Worm (Caenorhabditis elegans): ENCODE data around the gene C05D11.5.
A peak's percentile ranks its signal among the peaks of the same experiment; 100 is the strongest.

The C05D11.5 gene

DNA sequence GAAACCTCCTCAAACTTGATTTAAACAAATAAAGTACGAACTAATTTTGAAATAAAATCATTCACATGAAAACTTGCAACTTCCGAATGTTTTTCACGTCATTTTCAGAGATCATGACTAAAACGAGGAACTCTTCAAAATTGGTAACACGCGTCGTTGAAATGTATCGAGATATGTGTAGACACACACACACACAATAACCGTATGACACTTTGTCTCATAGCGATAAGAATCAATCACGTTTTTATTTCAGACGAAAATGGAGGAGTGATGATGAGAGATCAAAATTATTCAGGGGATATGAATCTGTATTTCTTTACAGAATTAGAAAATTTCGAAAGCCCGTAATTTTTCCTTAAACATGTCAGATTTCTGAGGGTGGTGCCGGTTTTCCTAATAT, 10.9 kb upstream of the C05D11.5 start (continued):
- TF ChIP-seq ceh-90 (tag; optimal IDR thresholded peaks at IDR 0.05) (no peak), nhr-47 (tag; optimal IDR thresholded peaks at IDR 0.05) (no peak), fkh-4 (tag; optimal IDR thresholded peaks at IDR 0.05; ENCODE audit: borderline replicate concordance) (no peak), aha-1 (tag; optimal IDR thresholded peaks at IDR 0.05) (no peak)

DNA sequence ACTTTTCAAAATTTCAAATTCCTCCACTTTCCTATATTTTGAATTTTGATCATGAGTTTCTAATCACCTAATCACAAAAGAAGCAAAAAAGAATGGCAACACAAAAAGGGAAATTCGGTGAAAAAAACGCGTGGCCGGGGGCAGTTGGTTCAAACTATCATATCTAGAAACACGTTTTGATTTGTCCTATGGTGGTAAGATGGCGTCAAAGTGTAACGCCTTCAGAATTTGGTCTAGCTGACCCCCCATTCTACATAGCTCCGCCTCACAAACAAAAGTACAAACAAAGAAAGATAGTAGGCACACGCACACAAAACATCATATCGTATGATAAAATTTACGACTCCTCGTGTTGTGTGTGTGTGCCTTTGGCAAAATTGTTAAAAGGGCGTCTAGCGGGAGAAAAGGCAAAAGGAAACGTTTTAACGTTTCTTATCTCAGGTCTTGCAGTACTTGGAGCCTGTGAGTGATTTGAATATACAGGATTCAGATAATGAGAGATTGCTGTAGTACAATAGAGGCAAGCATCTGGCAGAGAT, 10.2 kb upstream of the C05D11.5 start:
- peak; percentile 28 for TF ChIP-seq nhr-71 (tag; optimal IDR thresholded peaks at IDR 0.05)
- no peak for TF ChIP-seq dpl-1 (GFP tag; optimal IDR thresholded peaks at IDR 0.05)
- TF ChIP-seq mep-1 (tag; optimal IDR thresholded peaks at IDR 0.05), result no peak
- TF ChIP-seq lin-35 (GFP tag; optimal IDR thresholded peaks at IDR 0.05), result peak in 1 of 2 experiments; percentile 57
- TF ChIP-seq blmp-1 (tag; optimal IDR thresholded peaks at IDR 0.05), result peak; percentile 36
- TF ChIP-seq aly-2 (tag; optimal IDR thresholded peaks at IDR 0.05), result no peak
- no peak for TF ChIP-seq unc-30 (tag; optimal IDR thresholded peaks at IDR 0.05)
- no peak for TF ChIP-seq lin-39 (tag; optimal IDR thresholded peaks at IDR 0.05)
- no peak for TF ChIP-seq aha-1 (tag; optimal IDR thresholded peaks at IDR 0.05)
- TF ChIP-seq elt-3 (tag; optimal IDR thresholded peaks at IDR 0.05), result no peak
- TF ChIP-seq nhr-85 (tag), result peak; percentile 45
- TF ChIP-seq sptf-1 (tag; optimal IDR thresholded peaks at IDR 0.05), result no peak
- no peak for TF ChIP-seq egl-13 (tag; optimal IDR thresholded peaks at IDR 0.05)
- TF ChIP-seq mdl-1 (tag; optimal IDR thresholded peaks at IDR 0.05), result peak in 1 of 2 experiments; percentile 31
- TF ChIP-seq lsy-2 (tag; optimal IDR thresholded peaks at IDR 0.05), result no peak
- no peak for TF ChIP-seq snu-23 (GFP tag; optimal IDR thresholded peaks at IDR 0.05)
- no peak for TF ChIP-seq lin-15B (tag; optimal IDR thresholded peaks at IDR 0.05)
- TF ChIP-seq nhr-90 (tag; optimal IDR thresholded peaks at IDR 0.05; ENCODE audit: poor library complexity), result peak; percentile 35
- no peak for TF ChIP-seq C04F5.9 (tag; optimal IDR thresholded peaks at IDR 0.05)
- no peak for TF ChIP-seq dsc-1 (tag; optimal IDR thresholded peaks at IDR 0.05)
- TF ChIP-seq ceh-90 (tag; optimal IDR thresholded peaks at IDR 0.05), result no peak
- TF ChIP-seq C34B4.2 (tag; optimal IDR thresholded peaks at IDR 0.05), result no peak
- TF ChIP-seq sox-4 (tag; optimal IDR thresholded peaks at IDR 0.05), result no peak
- TF ChIP-seq nhr-19 (GFP tag; conservative IDR thresholded peaks at IDR 0.05), result peak; percentile 34
- no peak for TF ChIP-seq rnt-1 (tag; optimal IDR thresholded peaks at IDR 0.05)
- TF ChIP-seq nhr-76 (tag; optimal IDR thresholded peaks at IDR 0.05), result no peak
- peak; percentile 16 for TF ChIP-seq nhr-20 (tag; optimal IDR thresholded peaks at IDR 0.05)
- TF ChIP-seq ztf-4 (tag; optimal IDR thresholded peaks at IDR 0.05), result no peak
- no peak for TF ChIP-seq ets-5 (GFP tag; IDR thresholded peaks at IDR 0.05)
- TF ChIP-seq ceh-82 (tag; optimal IDR thresholded peaks at IDR 0.05), result no peak
- peak; percentile 72 for TF ChIP-seq elt-2 (tag; optimal IDR thresholded peaks at IDR 0.05)
- TF ChIP-seq nhr-11 (tag; optimal IDR thresholded peaks at IDR 0.05), result no peak
- peak; percentile 41 for TF ChIP-seq lin-14 (GFP tag; optimal IDR thresholded peaks at IDR 0.05)
- TF ChIP-seq ztf-11 (tag; optimal IDR thresholded peaks at IDR 0.05), result no peak
- peak; percentile 14 for TF ChIP-seq jun-1 (tag; optimal IDR thresholded peaks at IDR 0.05)
- TF ChIP-seq ama-1 (optimal IDR thresholded peaks at IDR 0.05), result no peak
- no peak for TF ChIP-seq fkh-8 (tag; optimal IDR thresholded peaks at IDR 0.05)

DNA sequence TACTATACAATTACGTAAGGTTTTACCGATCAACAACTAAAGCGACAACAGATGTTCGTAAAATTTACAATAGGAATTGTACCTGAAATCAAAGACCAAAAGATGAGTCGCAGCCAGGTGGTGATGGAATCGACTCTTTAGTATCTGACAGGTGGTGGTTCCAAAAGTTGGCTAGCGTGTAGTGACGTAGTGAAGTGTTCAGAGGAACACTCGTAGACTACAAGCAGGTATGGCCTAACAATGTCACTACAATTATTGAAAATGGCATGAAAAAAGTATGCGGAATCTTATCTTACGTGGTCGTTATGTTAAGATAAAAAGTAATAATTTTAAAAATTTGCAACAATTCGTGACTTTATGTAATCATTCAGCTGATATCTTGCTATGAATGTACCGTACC, 9.7 kb upstream of the C05D11.5 start:
- no peak for TF ChIP-seq snu-23 (GFP tag; optimal IDR thresholded peaks at IDR 0.05)
- peak; percentile 74 for TF ChIP-seq nhr-85 (tag)

DNA sequence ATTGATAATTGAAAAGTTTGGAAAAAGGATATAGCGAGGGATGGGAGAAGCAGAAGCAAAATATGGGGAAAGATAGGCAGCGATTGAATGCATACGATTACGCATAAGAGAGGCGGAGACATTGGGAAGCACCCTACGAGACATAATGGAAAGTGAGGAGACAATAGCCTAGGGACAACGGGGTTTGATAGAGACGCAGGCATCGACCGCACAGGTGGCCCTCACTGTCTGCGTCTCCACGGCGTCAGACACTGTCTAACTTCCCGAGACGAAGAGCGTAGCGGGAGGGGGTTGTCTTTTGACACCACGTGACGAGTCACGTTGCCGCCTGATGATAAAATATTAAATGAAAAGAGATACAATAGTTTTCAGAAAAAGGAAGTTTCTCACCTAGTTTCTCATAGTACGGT, 9.2 kb upstream of the C05D11.5 start:
- TF ChIP-seq F16B12.6 (tag; optimal IDR thresholded peaks at IDR 0.05), result peak; percentile 31
- TF ChIP-seq fos-1 (tag; optimal IDR thresholded peaks at IDR 0.05), result peak; percentile 60
- no peak for TF ChIP-seq C16A3.4 (tag; optimal IDR thresholded peaks at IDR 0.05)
- peak; percentile 73 for TF ChIP-seq snpc-4 (tag; optimal IDR thresholded peaks at IDR 0.05)
- TF ChIP-seq unc-62 (GFP tag; optimal IDR thresholded peaks at IDR 0.05), result no peak
- no peak for TF ChIP-seq nhr-76 (tag; optimal IDR thresholded peaks at IDR 0.05)
- peak; percentile 98 for TF ChIP-seq nhr-90 (tag; optimal IDR thresholded peaks at IDR 0.05; ENCODE audit: poor library complexity)
- peak; percentile 77 for TF ChIP-seq fkh-4 (tag; optimal IDR thresholded peaks at IDR 0.05; ENCODE audit: borderline replicate concordance)
- peak; percentile 63 for TF ChIP-seq lin-13 (GFP tag; optimal IDR thresholded peaks at IDR 0.05)
- peak; percentile 69 for TF ChIP-seq mef-2 (tag; optimal IDR thresholded peaks at IDR 0.05)
- peak; percentile 87 for TF ChIP-seq egl-13 (tag; optimal IDR thresholded peaks at IDR 0.05)
- peak; percentile 96 for TF ChIP-seq swsn-7 (tag; optimal IDR thresholded peaks at IDR 0.05)
- peak; percentile 68 to 98 for TF ChIP-seq mdl-1 (tag; optimal IDR thresholded peaks at IDR 0.05)
- TF ChIP-seq nhr-84 (tag; optimal IDR thresholded peaks at IDR 0.05), result no peak
- TF ChIP-seq ceh-63 (GFP tag; optimal IDR thresholded peaks at IDR 0.05), result no peak
- peak; percentile 54 for TF ChIP-seq fkh-10 (GFP tag; optimal IDR thresholded peaks at IDR 0.05)

All from whole organism, L1 larva.